Fruit fly (Drosophila melanogaster) whole organism, embryonic: ENCODE measurements around the gene Hs6st.

ENCODE experiments used
- Atf3 ChIP-seq: fragments of 200-800 bp; sonication (Bioruptor generic); optimal IDR thresholded peaks from 3 replicates; lab custom pipeline; 2016; ENCODE audit warnings: missing biosample characterization, missing genetic modification characterization
- CG10366 ChIP-seq: fragments of 200-800 bp; sonication (Bioruptor generic); IDR thresholded peaks from 2 replicates; pipeline ENCODE4 v1.3.6; 2022; ENCODE audit warnings: missing biosample characterization, missing genetic modification characterization
- CG10654 ChIP-seq: fragments of 200-800 bp; sonication (Bioruptor generic); optimal IDR thresholded peaks from 2 replicates; lab custom pipeline; 2016; ENCODE audit warnings: missing biosample characterization, missing genetic modification characterization
- CG11456 ChIP-seq: fragments of 200-800 bp; sonication (Bioruptor generic); IDR thresholded peaks from 3 replicates; pipeline ENCODE4 v1.3.6; 2022; ENCODE audit warnings: missing biosample characterization, missing genetic modification characterization
- CG13424 ChIP-seq: fragments of 200-800 bp; sonication (Bioruptor generic); optimal IDR thresholded peaks from 2 replicates; lab custom pipeline; 2019; ENCODE audit warnings: missing biosample characterization, mild to moderate bottlenecking, missing genetic modification characterization, moderate library complexity
- CG14667 ChIP-seq: fragments of 200-800 bp; sonication (Bioruptor generic); IDR thresholded peaks from 2 replicates; pipeline ENCODE4 v1.3.6; 2022; ENCODE audit warnings: missing biosample characterization, missing genetic modification characterization
- CG14965 ChIP-seq: fragments of 200-800 bp; sonication (Bioruptor generic); optimal IDR thresholded peaks from 2 replicates; lab custom pipeline; 2016; ENCODE audit warnings: missing biosample characterization, missing genetic modification characterization, borderline replicate concordance
- CG15696 ChIP-seq: fragments of 200-800 bp; sonication (Bioruptor generic); optimal IDR thresholded peaks from 2 replicates; lab custom pipeline; 2019; ENCODE audit warnings: missing biosample characterization, mild to moderate bottlenecking, missing genetic modification characterization, moderate library complexity
- CG1603 ChIP-seq: fragments of 200-800 bp; sonication (Bioruptor generic); optimal IDR thresholded peaks from 2 replicates; lab custom pipeline; 2019; ENCODE audit warnings: missing biosample characterization, mild to moderate bottlenecking, missing genetic modification characterization, moderate library complexity
- CG1647 ChIP-seq: fragments of 200-800 bp; sonication (Bioruptor generic); optimal IDR thresholded peaks from 3 replicates; lab custom pipeline; 2016; ENCODE audit warnings: missing biosample characterization, missing genetic modification characterization
- CG16863 ChIP-seq: fragments of 200-800 bp; sonication (Bioruptor generic); optimal IDR thresholded peaks from 3 replicates; lab custom pipeline; 2016; ENCODE audit warnings: missing biosample characterization, missing genetic modification characterization
- CG17328 ChIP-seq: fragments of 200-800 bp; sonication (Bioruptor generic); IDR thresholded peaks from 2 replicates; pipeline ENCODE4 v1.3.6; 2022; ENCODE audit warnings: missing biosample characterization, missing genetic modification characterization
- CG17912 ChIP-seq: fragments of 200-800 bp; sonication (Bioruptor generic); optimal IDR thresholded peaks from 2 replicates; lab custom pipeline; 2018; ENCODE audit warnings: missing biosample characterization, mild to moderate bottlenecking, missing genetic modification characterization
- CG2202 ChIP-seq: fragments of 200-800 bp; sonication (Bioruptor generic); optimal IDR thresholded peaks from 2 replicates; lab custom pipeline; 2018; ENCODE audit warnings: missing biosample characterization, mild to moderate bottlenecking, missing genetic modification characterization
- CG3407 ChIP-seq: fragments of 200-800 bp; sonication (Bioruptor generic); optimal IDR thresholded peaks from 2 replicates; lab custom pipeline; 2018; ENCODE audit warnings: missing biosample characterization, mild to moderate bottlenecking, missing genetic modification characterization
- CG3726 ChIP-seq: fragments of 200-800 bp; sonication (Bioruptor generic); IDR thresholded peaks from 3 replicates; pipeline ENCODE4, ENCODE4 v1.3.6; 2022; ENCODE audit warnings: missing biosample characterization, missing genetic modification characterization
- CG3995 ChIP-seq: fragments of 200-800 bp; sonication (Bioruptor generic); optimal IDR thresholded peaks from 3 replicates; lab custom pipeline; 2016; ENCODE audit warnings: missing biosample characterization, missing genetic modification characterization
- CG4360 ChIP-seq: fragments of 200-800 bp; sonication (Bioruptor generic); IDR thresholded peaks from 2 replicates; pipeline ENCODE4 v1.3.6; 2022; ENCODE audit warnings: missing biosample characterization, missing genetic modification characterization
- CG4820 ChIP-seq: fragments of 200-800 bp; sonication (Bioruptor generic); optimal IDR thresholded peaks from 3 replicates; lab custom pipeline; 2016; ENCODE audit warnings: missing biosample characterization, missing genetic modification characterization
- CG5953 ChIP-seq: fragments of 200-800 bp; sonication (Bioruptor generic); IDR thresholded peaks from 2 replicates; pipeline ENCODE4 v1.3.6; 2022; ENCODE audit warnings: missing biosample characterization, missing genetic modification characterization
- CG6175 ChIP-seq: fragments of 200-800 bp; sonication (Bioruptor generic); IDR thresholded peaks from 3 replicates; pipeline ENCODE4 v1.3.6; 2022; ENCODE audit warnings: missing biosample characterization, missing genetic modification characterization
- CG6683 ChIP-seq: fragments of 200-800 bp; sonication (Bioruptor generic); optimal IDR thresholded peaks from 2 replicates; lab custom pipeline; 2017; ENCODE audit warnings: missing biosample characterization, mild to moderate bottlenecking, missing genetic modification characterization, missing genetic modification reagents
- CG7357 ChIP-seq: fragments of 200-800 bp; sonication (Bioruptor generic); IDR thresholded peaks from 3 replicates; pipeline ENCODE4 v1.3.6; 2022; ENCODE audit warnings: missing biosample characterization, missing genetic modification characterization
- CG8765 ChIP-seq: fragments of 200-800 bp; sonication (Bioruptor generic); IDR thresholded peaks from 2 replicates; pipeline ENCODE4 v1.3.6; 2022; ENCODE audit warnings: missing biosample characterization, missing genetic modification characterization
- Dek ChIP-seq: fragments of 200-800 bp; sonication (Bioruptor generic); optimal IDR thresholded peaks from 3 replicates; lab custom pipeline; 2019; ENCODE audit warnings: missing biosample characterization, mild to moderate bottlenecking, missing genetic modification characterization, moderate library complexity
- Eip74EF ChIP-seq, 2 experiments: fragments of 200-800 bp in 1 of 2; fragments of >200 bp in 1 of 2; sonication (Bioruptor generic) in 1 of 2; optimal IDR thresholded peaks; 2 replicates each; lab custom pipeline; 2017 to 2019; ENCODE audit warnings: missing biosample characterization in 2 of 2, missing genetic modification characterization in 2 of 2, mild to moderate bottlenecking in 1 of 2, moderate library complexity in 1 of 2
- HLH4C ChIP-seq: fragments of 200-800 bp; sonication (Bioruptor generic); IDR thresholded peaks from 3 replicates; pipeline ENCODE4 v1.3.6; 2022; ENCODE audit warnings: missing biosample characterization, missing genetic modification characterization; ENCODE audit not compliant: partially characterized antibody
- Hey ChIP-seq: fragments of 200-800 bp; sonication (Bioruptor generic); optimal IDR thresholded peaks from 3 replicates; lab custom pipeline; 2018; ENCODE audit warnings: missing biosample characterization, mild to moderate bottlenecking, missing genetic modification characterization
- HmgZ ChIP-seq: fragments of 200-800 bp; sonication (Bioruptor generic); optimal IDR thresholded peaks from 2 replicates; lab custom pipeline; 2018; ENCODE audit warnings: missing biosample characterization, mild to moderate bottlenecking, missing genetic modification characterization
- Hsf ChIP-seq: fragments of 200-800 bp; sonication (Bioruptor generic); optimal IDR thresholded peaks from 3 replicates; lab custom pipeline; 2016; ENCODE audit warnings: missing biosample characterization, missing genetic modification characterization
- Lim3 ChIP-seq: fragments of 200-800 bp; sonication (Bioruptor generic); IDR thresholded peaks from 2 replicates; pipeline ENCODE4 v1.3.6; 2022; ENCODE audit warnings: missing biosample characterization, missing genetic modification characterization
- Mad ChIP-seq: fragments of 200-800 bp; sonication (Bioruptor generic); optimal IDR thresholded peaks from 2 replicates; lab custom pipeline; 2016; ENCODE audit warnings: missing biosample characterization, missing genetic modification characterization
- NFAT ChIP-seq: fragments of 200-800 bp; sonication (Bioruptor generic); IDR thresholded peaks from 2 replicates; pipeline ENCODE4 v1.3.6; 2022; ENCODE audit warnings: missing biosample characterization, missing genetic modification characterization
- Side ChIP-seq: fragments of 200-800 bp; sonication (Bioruptor generic); optimal IDR thresholded peaks from 2 replicates; lab custom pipeline; 2016; ENCODE audit warnings: missing biosample characterization, missing genetic modification characterization
- Sin3A ChIP-seq: fragments of >200 bp; optimal IDR thresholded peaks from 2 replicates; lab custom pipeline; 2018
- YL-1 ChIP-seq: fragments of 200-800 bp; sonication (Bioruptor generic); optimal IDR thresholded peaks from 3 replicates; lab custom pipeline; 2017; ENCODE audit warnings: missing biosample characterization, mild to moderate bottlenecking, missing genetic modification characterization
- ato ChIP-seq: fragments of 200-800 bp; sonication (Bioruptor generic); IDR thresholded peaks from 2 replicates; pipeline ENCODE4 v1.3.6; 2022; ENCODE audit warnings: missing biosample characterization, missing genetic modification characterization; ENCODE audit not compliant: partially characterized antibody
- chif ChIP-seq, 2 experiments: fragments of 200-800 bp; sonication (Bioruptor generic); optimal IDR thresholded peaks; 3 replicates each; lab custom pipeline; 2016; ENCODE audit warnings: missing biosample characterization in 2 of 2, missing genetic modification characterization in 2 of 2
- cwo ChIP-seq: fragments of 200-800 bp; sonication (Bioruptor generic); optimal IDR thresholded peaks from 3 replicates; lab custom pipeline; 2017; ENCODE audit warnings: missing biosample characterization, missing genetic modification characterization, mild to moderate bottlenecking, moderate library complexity, missing genetic modification reagents
- inv ChIP-seq: fragments of 200-800 bp; sonication (Bioruptor generic); IDR thresholded peaks from 2 replicates; pipeline ENCODE4 v1.3.6; 2022; ENCODE audit warnings: missing biosample characterization, missing genetic modification characterization; ENCODE audit not compliant: partially characterized antibody
- jumu ChIP-seq: fragments of 200-800 bp; sonication (Bioruptor generic); optimal IDR thresholded peaks from 3 replicates; lab custom pipeline; 2016; ENCODE audit warnings: missing biosample characterization, missing genetic modification characterization
- klu ChIP-seq: fragments of 200-800 bp; sonication (Bioruptor generic); IDR thresholded peaks from 2 replicates; pipeline ENCODE4 v1.3.6; 2022; ENCODE audit warnings: missing biosample characterization, missing genetic modification characterization
- kni ChIP-seq: fragments of 200-800 bp; sonication (Bioruptor generic); optimal IDR thresholded peaks from 3 replicates; lab custom pipeline; 2017; ENCODE audit warnings: mild to moderate bottlenecking, missing biosample characterization, missing genetic modification reagents, missing genetic modification characterization
- nau ChIP-seq: fragments of 200-800 bp; sonication (Bioruptor generic); optimal IDR thresholded peaks from 3 replicates; lab custom pipeline; 2017; ENCODE audit warnings: missing biosample characterization, mild to moderate bottlenecking, missing genetic modification characterization, missing genetic modification reagents
- pb ChIP-seq: fragments of 200-800 bp; sonication (Bioruptor generic); optimal IDR thresholded peaks from 3 replicates; lab custom pipeline; 2016; ENCODE audit warnings: missing biosample characterization, missing genetic modification characterization
- ranshi ChIP-seq: fragments of 200-800 bp; sonication (Bioruptor generic); IDR thresholded peaks from 2 replicates; pipeline ENCODE4 v1.3.6; 2022; ENCODE audit warnings: missing biosample characterization, missing genetic modification characterization
- sqz ChIP-seq: fragments of 200-800 bp; sonication (Bioruptor generic); optimal IDR thresholded peaks from 3 replicates; lab custom pipeline; 2018; ENCODE audit warnings: missing biosample characterization, mild to moderate bottlenecking, missing genetic modification characterization
- twi ChIP-seq: fragments of 200-800 bp; optimal IDR thresholded peaks from 2 replicates; lab custom pipeline; 2019; ENCODE audit warnings: missing biosample characterization, mild to moderate bottlenecking, missing genetic modification characterization, moderate library complexity
- unpg ChIP-seq: fragments of 200-800 bp; sonication (Bioruptor generic); optimal IDR thresholded peaks from 3 replicates; lab custom pipeline; 2018; ENCODE audit warnings: missing biosample characterization, mild to moderate bottlenecking, missing genetic modification characterization, moderate library complexity
- wor ChIP-seq: fragments of 200-800 bp; sonication (Bioruptor generic); IDR thresholded peaks from 2 replicates; pipeline ENCODE4 v1.3.6; 2022; ENCODE audit warnings: missing biosample characterization, missing genetic modification characterization

The Hs6st gene

dm6 chr3R:19892046-19892445, 116.3 kb downstream of the Hs6st start (continued):
- TF ChIP-seq pb (peak; percentile 74), CG14667 (GFP tag; lab: Robert Waterston, UW) (peak; percentile 66), ato (GFP tag; lab: Robert Waterston, UW) (0 out of 2 replicates have a peak, but pooled peaks have one; percentile 38), cwo (GFP tag; lab: Kevin White, UChicago) (peak; percentile 46), CG8765 (GFP tag; lab: Robert Waterston, UW) (no peak), Lim3 (GFP tag; lab: Robert Waterston, UW) (peak; percentile 49; the same call in 1 of the 2 replicates), ranshi (GFP tag; lab: Robert Waterston, UW) (peak; percentile 64; the same call in 1 of the 2 replicates), Side (GFP tag; lab: Kevin White, UChicago) (peak; percentile 76), CG11456 (peak; percentile 82), Sin3A (lab: Kevin White, UChicago) (no peak), kni (GFP tag; lab: Kevin White, UChicago) (no peak), CG5953 (no peak), CG6175 (GFP tag; lab: Robert Waterston, UW) (peak; percentile 11; the same call in 1 of the 3 replicates), CG17912 (GFP tag; lab: Kevin White, UChicago) (peak; percentile 14), CG14965 (GFP tag; lab: Kevin White, UChicago) (no peak), CG3726 (GFP tag; lab: Robert Waterston, UW) (peak; percentile 73; the same call in 2 of the 3 replicates), jumu (GFP tag; lab: Kevin White, UChicago) (peak; percentile 80), Hey (tag; lab: Kevin White, UChicago) (no peak), CG4360 (GFP tag; lab: Robert Waterston, UW) (0 out of 2 replicates have a peak, but pooled peaks have one; percentile 33), unpg (peak; percentile 82), nau (GFP tag; lab: Kevin White, UChicago) (no peak), twi (tag; lab: Kevin White, UChicago) (peak; percentile 45), CG17328 (GFP tag; lab: Robert Waterston, UW) (peak; percentile 58; the same call in 1 of the 2 replicates), NFAT (GFP tag; lab: Robert Waterston, UW) (peak; percentile 55; the same call in 1 of the 2 replicates), HLH4C (GFP tag; lab: Robert Waterston, UW) (peak; percentile 40; the same call in 1 of the 3 replicates), inv (GFP tag; lab: Robert Waterston, UW) (peak; percentile 27; the same call in 1 of the 2 replicates), wor (GFP tag; lab: Robert Waterston, UW) (0 out of 2 replicates have a peak, but pooled peaks have one; percentile 20), CG7357 (GFP tag; lab: Robert Waterston, UW) (peak; percentile 67; the same call in 2 of the 3 replicates), CG3407 (GFP tag; lab: Kevin White, UChicago) (peak; percentile 17), CG10366 (GFP tag; lab: Robert Waterston, UW) (peak; percentile 53), CG4820 (GFP tag; lab: Kevin White, UChicago) (peak; percentile 65), klu (GFP tag; lab: Robert Waterston, UW) (peak; percentile 50; the same call in 1 of the 2 replicates), Dek (peak; percentile 32), Mad (peak; percentile 29), Hsf (GFP tag; lab: Kevin White, UChicago) (peak; percentile 61), CG2202 (tag; lab: Kevin White, UChicago) (peak; percentile 13), YL-1 (GFP tag; lab: Kevin White, UChicago) (no peak), CG1603 (tag; lab: Kevin White, UChicago) (peak; percentile 89), Atf3 (peak; percentile 32), CG6683 (GFP tag; lab: Kevin White, UChicago) (peak; percentile 11), CG1647 (GFP tag; lab: Kevin White, UChicago) (peak; percentile 8), sqz (GFP tag; lab: Kevin White, UChicago) (no peak), CG16863 (GFP tag; lab: Kevin White, UChicago) (peak; percentile 66), CG15696 (tag; lab: Kevin White, UChicago) (peak; percentile 58), Eip74EF (GFP tag; optimal IDR thresholded peaks at IDR 0.05; lab: Kevin White, UChicago) (peak in 1 of 2 experiments; percentile 63), CG3995 (GFP tag; lab: Kevin White, UChicago) (no peak), CG10654 (peak; percentile 59), CG13424 (peak; percentile 68), HmgZ (peak; percentile 22), chif (GFP tag; optimal IDR thresholded peaks at IDR 0.05; lab: Kevin White, UChicago) (peak; percentile 35 to 52)
